Fruit fly (Drosophila melanogaster) whole organism, embryonic: ENCODE measurements around the gene mRpS18C.

Experiments used
- Ada2b ChIP-seq: fragments of 200-800 bp; sonication (Bioruptor generic); IDR thresholded peaks from 2 replicates; pipeline ENCODE4 v1.3.6; 2022; ENCODE audit warnings: missing biosample characterization, missing genetic modification characterization
- Atf-2 ChIP-seq: fragments of 200-800 bp; sonication (Bioruptor generic); optimal IDR thresholded peaks from 2 replicates; lab custom pipeline; 2016; ENCODE audit warnings: missing biosample characterization, missing genetic modification characterization
- CG1024 ChIP-seq: fragments of 200-800 bp; sonication (Bioruptor generic); IDR thresholded peaks from 2 replicates; pipeline ENCODE4 v1.3.6; 2022; ENCODE audit warnings: missing biosample characterization, missing genetic modification characterization
- CG13894 ChIP-seq: fragments of 200-800 bp; sonication (Bioruptor generic); optimal IDR thresholded peaks from 3 replicates; lab custom pipeline; 2018; ENCODE audit warnings: missing biosample characterization, mild to moderate bottlenecking, missing genetic modification characterization, moderate library complexity
- CG14667 ChIP-seq: fragments of 200-800 bp; sonication (Bioruptor generic); IDR thresholded peaks from 2 replicates; pipeline ENCODE4 v1.3.6; 2022; ENCODE audit warnings: missing biosample characterization, missing genetic modification characterization
- CG14965 ChIP-seq: fragments of 200-800 bp; sonication (Bioruptor generic); optimal IDR thresholded peaks from 2 replicates; lab custom pipeline; 2016; ENCODE audit warnings: missing biosample characterization, missing genetic modification characterization, borderline replicate concordance
- CG15269 ChIP-seq: fragments of 200-800 bp; sonication (Bioruptor generic); optimal IDR thresholded peaks from 2 replicates; lab custom pipeline; 2018; ENCODE audit warnings: missing biosample characterization, mild to moderate bottlenecking, missing genetic modification characterization, moderate library complexity
- CG15514 ChIP-seq: fragments of 200-800 bp; sonication (Bioruptor generic); optimal IDR thresholded peaks from 3 replicates; lab custom pipeline; 2017; ENCODE audit warnings: missing biosample characterization, missing genetic modification characterization, mild to moderate bottlenecking, moderate library complexity, missing genetic modification reagents
- CG1603 ChIP-seq: fragments of 200-800 bp; sonication (Bioruptor generic); optimal IDR thresholded peaks from 2 replicates; lab custom pipeline; 2019; ENCODE audit warnings: missing biosample characterization, mild to moderate bottlenecking, missing genetic modification characterization, moderate library complexity
- CG16779 ChIP-seq: fragments of 200-800 bp; sonication (Bioruptor generic); IDR thresholded peaks from 2 replicates; pipeline ENCODE4 v1.3.6; 2022; ENCODE audit warnings: missing biosample characterization, missing genetic modification characterization
- CG17612 ChIP-seq: fragments of 200-800 bp; sonication (Bioruptor generic); IDR thresholded peaks from 2 replicates; pipeline ENCODE4 v1.3.6; 2022; ENCODE audit warnings: missing biosample characterization, missing genetic modification characterization
- CG2712 ChIP-seq: fragments of 200-800 bp; optimal IDR thresholded peaks from 3 replicates; lab custom pipeline; 2019; ENCODE audit warnings: missing biosample characterization, mild to moderate bottlenecking, missing genetic modification characterization, moderate library complexity
- CG32532 ChIP-seq: fragments of 200-800 bp; sonication (Bioruptor generic); IDR thresholded peaks from 2 replicates; pipeline ENCODE4 v1.3.6; 2022; ENCODE audit warnings: missing biosample characterization, missing genetic modification characterization
- CG3838 ChIP-seq: fragments of 200-800 bp; sonication (Bioruptor generic); optimal IDR thresholded peaks from 3 replicates; lab custom pipeline; 2016; ENCODE audit warnings: missing biosample characterization, missing genetic modification characterization
- CG6272 ChIP-seq: fragments of 200-800 bp; sonication (Bioruptor generic); IDR thresholded peaks from 2 replicates; pipeline ENCODE4 v1.3.6; 2022; ENCODE audit warnings: missing biosample characterization, missing genetic modification characterization
- CG6654 ChIP-seq: fragments of 200-800 bp; sonication (Bioruptor generic); optimal IDR thresholded peaks from 2 replicates; lab custom pipeline; 2017; ENCODE audit warnings: missing biosample characterization, mild to moderate bottlenecking, missing genetic modification characterization
- CG7556 ChIP-seq: fragments of 200-800 bp; sonication (Bioruptor generic); optimal IDR thresholded peaks from 2 replicates; lab custom pipeline; 2017; ENCODE audit warnings: missing biosample characterization, mild to moderate bottlenecking, missing genetic modification characterization
- CG7928 ChIP-seq: fragments of 200-800 bp; sonication (Bioruptor generic); optimal IDR thresholded peaks from 2 replicates; lab custom pipeline; 2017; ENCODE audit warnings: missing biosample characterization, mild to moderate bottlenecking, missing genetic modification characterization
- CG8478 ChIP-seq: fragments of >200 bp; optimal IDR thresholded peaks from 2 replicates; lab custom pipeline; 2018
- CG9797 ChIP-seq: fragments of 200-800 bp; sonication (Bioruptor generic); optimal IDR thresholded peaks from 3 replicates; lab custom pipeline; 2018; ENCODE audit warnings: missing biosample characterization, mild to moderate bottlenecking, missing genetic modification characterization
- CHES-1-like ChIP-seq: fragments of 200-800 bp; sonication (Bioruptor generic); optimal IDR thresholded peaks from 2 replicates; lab custom pipeline; 2016; ENCODE audit warnings: missing biosample characterization, missing genetic modification characterization
- D19B ChIP-seq: fragments of 200-800 bp; sonication (Bioruptor generic); optimal IDR thresholded peaks from 2 replicates; lab custom pipeline; 2017; ENCODE audit warnings: missing biosample characterization, mild to moderate bottlenecking, missing genetic modification characterization
- Doc2 ChIP-seq: fragments of 200-800 bp; sonication (Bioruptor generic); IDR thresholded peaks from 2 replicates; pipeline ENCODE4 v1.3.6; 2022; ENCODE audit warnings: missing biosample characterization, missing genetic modification characterization
- E2f2 ChIP-seq: fragments of 200-800 bp; sonication (Bioruptor generic); IDR thresholded peaks from 2 replicates; pipeline ENCODE4 v1.3.6; 2022; ENCODE audit warnings: missing biosample characterization, missing genetic modification characterization
- Fer1 ChIP-seq: fragments of 200-800 bp; sonication (Bioruptor generic); optimal IDR thresholded peaks from 2 replicates; lab custom pipeline; 2017; ENCODE audit warnings: missing biosample characterization, mild to moderate bottlenecking, missing genetic modification characterization
- GATAe ChIP-seq: fragments of 200-800 bp; sonication (Bioruptor generic); conservative IDR thresholded peaks from 2 replicates; pipeline ENCODE4 v1.3.6; 2022; ENCODE audit warnings: missing biosample characterization, missing genetic modification characterization
- Hr3 ChIP-seq: fragments of 200-800 bp; sonication (Bioruptor generic); optimal IDR thresholded peaks from 3 replicates; lab custom pipeline; 2016; ENCODE audit warnings: missing biosample characterization, missing genetic modification characterization
- Jarid2 ChIP-seq: fragments of 200-800 bp; sonication (Bioruptor generic); optimal IDR thresholded peaks from 3 replicates; lab custom pipeline; 2017; ENCODE audit warnings: mild to moderate bottlenecking, missing biosample characterization, missing genetic modification reagents, missing genetic modification characterization
- Med ChIP-seq: fragments of 200-800 bp; sonication (Bioruptor generic); peaks from one replicate; lab custom pipeline; 2016; ENCODE audit warnings: missing biosample characterization, missing genetic modification characterization, mild to moderate bottlenecking, inconsistent platforms, moderate library complexity
- Oaz ChIP-seq: fragments of 200-800 bp; sonication (Bioruptor generic); IDR thresholded peaks from 2 replicates; pipeline ENCODE4 v1.3.6; 2022; ENCODE audit warnings: missing biosample characterization, missing genetic modification characterization
- Rx ChIP-seq: fragments of 200-800 bp; sonication (Bioruptor generic); IDR thresholded peaks from 2 replicates; pipeline ENCODE4 v1.3.6; 2022; ENCODE audit warnings: missing biosample characterization, missing genetic modification characterization
- amos ChIP-seq: fragments of 200-800 bp; sonication (Bioruptor generic); IDR thresholded peaks from 2 replicates; pipeline ENCODE4 v1.3.6; 2022; ENCODE audit warnings: missing biosample characterization, missing genetic modification characterization; ENCODE audit not compliant: partially characterized antibody
- bcd ChIP-seq: fragments of 200-800 bp; sonication (Bioruptor generic); optimal IDR thresholded peaks from 2 replicates; lab custom pipeline; 2017; ENCODE audit warnings: missing biosample characterization, mild to moderate bottlenecking, missing genetic modification characterization
- gce ChIP-seq: fragments of 200-800 bp; sonication (Bioruptor generic); IDR thresholded peaks from 3 replicates; pipeline ENCODE4 v1.3.6; 2022; ENCODE audit warnings: missing biosample characterization, missing genetic modification characterization
- hkb ChIP-seq, 2 experiments: fragments of 200-800 bp in 1 of 2; fragments of >200 bp in 1 of 2; sonication (Bioruptor generic) in 1 of 2; IDR thresholded peaks in 1 of 2; optimal IDR thresholded peaks in 1 of 2; 2 replicates each; pipeline versions ENCODE4 v1.3.6 to Lab custom; 2017 to 2022; ENCODE audit warnings: missing biosample characterization in 1 of 2, missing genetic modification characterization in 1 of 2
- lab ChIP-seq: fragments of 200-800 bp; sonication (Bioruptor generic); optimal IDR thresholded peaks from 3 replicates; lab custom pipeline; 2017; ENCODE audit warnings: missing biosample characterization, missing genetic modification characterization, mild to moderate bottlenecking, moderate library complexity, missing genetic modification reagents
- lbe ChIP-seq: fragments of 200-800 bp; sonication (Bioruptor generic); optimal IDR thresholded peaks from 2 replicates; lab custom pipeline; 2016; ENCODE audit warnings: missing biosample characterization, mild to moderate bottlenecking, missing genetic modification characterization
- lov ChIP-seq, 2 experiments: fragments of 200-800 bp in 1 of 2; fragments of >200 bp in 1 of 2; sonication (Bioruptor generic) in 1 of 2; IDR thresholded peaks in 1 of 2; optimal IDR thresholded peaks in 1 of 2; 2 replicates in 1 of 2; 3 replicates in 1 of 2; pipeline versions ENCODE4 v1.3.6 to Lab custom; 2017 to 2022; ENCODE audit warnings: missing biosample characterization in 1 of 2, missing genetic modification characterization in 1 of 2
- mld ChIP-seq: fragments of 200-800 bp; sonication (Bioruptor generic); IDR thresholded peaks from 3 replicates; pipeline ENCODE4 v1.3.6; 2022; ENCODE audit warnings: missing biosample characterization, missing genetic modification characterization; ENCODE audit not compliant: partially characterized antibody
- ranshi ChIP-seq: fragments of 200-800 bp; sonication (Bioruptor generic); IDR thresholded peaks from 2 replicates; pipeline ENCODE4 v1.3.6; 2022; ENCODE audit warnings: missing biosample characterization, missing genetic modification characterization
- run ChIP-seq: fragments of 200-800 bp; sonication (Bioruptor generic); optimal IDR thresholded peaks from 3 replicates; lab custom pipeline; 2018; ENCODE audit warnings: missing biosample characterization, mild to moderate bottlenecking, missing genetic modification characterization
- scrt ChIP-seq: fragments of 200-800 bp; sonication (Bioruptor generic); optimal IDR thresholded peaks from 2 replicates; lab custom pipeline; 2018; ENCODE audit warnings: missing biosample characterization, mild to moderate bottlenecking, missing genetic modification characterization, moderate library complexity
- shn ChIP-seq: fragments of 200-800 bp; sonication (Bioruptor generic); optimal IDR thresholded peaks from 3 replicates; lab custom pipeline; 2016; ENCODE audit warnings: missing biosample characterization, missing genetic modification characterization
- sim ChIP-seq: fragments of 200-800 bp; sonication (Bioruptor generic); IDR thresholded peaks from 2 replicates; pipeline ENCODE4 v1.3.6; 2022; ENCODE audit warnings: missing biosample characterization, missing genetic modification characterization
- stwl ChIP-seq: fragments of 200-800 bp; sonication (Bioruptor generic); optimal IDR thresholded peaks from 3 replicates; lab custom pipeline; 2018; ENCODE audit warnings: missing biosample characterization, mild to moderate bottlenecking, missing genetic modification characterization, moderate library complexity
- tll ChIP-seq, 2 experiments: fragments of 200-800 bp in 1 of 2; fragments of >200 bp in 1 of 2; sonication (Bioruptor generic) in 1 of 2; optimal IDR thresholded peaks; 2 replicates each; lab custom pipeline; 2017 to 2019; ENCODE audit warnings: missing biosample characterization in 2 of 2, missing genetic modification characterization in 2 of 2, mild to moderate bottlenecking in 1 of 2, moderate library complexity in 1 of 2
- wek ChIP-seq: fragments of 200-800 bp; sonication (Bioruptor generic); optimal IDR thresholded peaks from 3 replicates; lab custom pipeline; 2018; ENCODE audit warnings: missing biosample characterization, mild to moderate bottlenecking, missing genetic modification characterization, moderate library complexity
- z ChIP-seq: fragments of 200-800 bp; sonication (Bioruptor generic); IDR thresholded peaks from 3 replicates; pipeline ENCODE4 v1.3.6; 2022; ENCODE audit warnings: missing biosample characterization, missing genetic modification characterization

The mRpS18C gene

dm6 chr3R:30459066-30459935 is 35.5 kb downstream of the mRpS18C start, which contains the start of the genes CG2224 and CDase (continued):
- peak; percentile 89 for TF ChIP-seq amos (GFP tag; lab: Robert Waterston, UW)
- no peak for TF ChIP-seq D19B (GFP tag; lab: Kevin White, UChicago)
- TF ChIP-seq Ada2b, result no peak
- TF ChIP-seq Jarid2 (GFP tag; lab: Kevin White, UChicago), result no peak
- TF ChIP-seq CG32532 (GFP tag; lab: Robert Waterston, UW), result no peak
- TF ChIP-seq Hr3, result no peak
- TF ChIP-seq CHES-1-like (GFP tag; lab: Kevin White, UChicago), result no peak
- no peak for TF ChIP-seq CG16779 (GFP tag; lab: Robert Waterston, UW)
- TF ChIP-seq ranshi (GFP tag; lab: Robert Waterston, UW), result no peak
- no peak for TF ChIP-seq Rx (GFP tag; lab: Robert Waterston, UW)
- TF ChIP-seq run, result no peak
- TF ChIP-seq CG9797 (GFP tag; lab: Kevin White, UChicago), result no peak
- peak; percentile 47 for TF ChIP-seq stwl (tag; lab: Kevin White, UChicago)
- no peak for TF ChIP-seq CG14965
- no peak for TF ChIP-seq CG6654 (GFP tag; lab: Kevin White, UChicago)
- TF ChIP-seq CG3838 (GFP tag; lab: Kevin White, UChicago), result no peak
- peak; percentile 79 for TF ChIP-seq mld
- no peak for TF ChIP-seq CG7928 (GFP tag; lab: Kevin White, UChicago)

- no peak for TF ChIP-seq sim
- no peak for TF ChIP-seq lab (GFP tag; lab: Kevin White, UChicago)
- no peak for TF ChIP-seq CG17612 (GFP tag; lab: Robert Waterston, UW)
- TF ChIP-seq Oaz (GFP tag; lab: Robert Waterston, UW), result no peak
- no peak for TF ChIP-seq CG15514 (GFP tag; lab: Kevin White, UChicago)
- no peak for TF ChIP-seq Fer1 (GFP tag; lab: Kevin White, UChicago)
- no peak for TF ChIP-seq CG1024 (GFP tag; lab: Robert Waterston, UW)
- no peak for TF ChIP-seq CG1603
- TF ChIP-seq bcd, result no peak
- TF ChIP-seq lov (optimal IDR thresholded peaks at IDR 0.05; lab: Kevin White, UChicago), result no peak
- no peak for TF ChIP-seq lov (GFP tag; IDR thresholded peaks at IDR 0.05; lab: Robert Waterston, UW)
- no peak for TF ChIP-seq CHES-1-like (GFP tag; lab: Kevin White, UChicago)
- TF ChIP-seq CG15269 (tag; lab: Kevin White, UChicago), result peak; percentile 45
- no peak for TF ChIP-seq CG7556 (GFP tag; lab: Kevin White, UChicago)
- no peak for TF ChIP-seq scrt
- TF ChIP-seq CG13894, result peak; percentile 52
- TF ChIP-seq CG8478 (lab: Kevin White, UChicago), result no peak
- no peak for TF ChIP-seq GATAe (GFP tag; lab: Robert Waterston, UW)
- peak; percentile 48 for TF ChIP-seq Jarid2 (GFP tag; lab: Kevin White, UChicago)
- TF ChIP-seq CG6272 (GFP tag; lab: Robert Waterston, UW), result no peak
- no peak for TF ChIP-seq wek
- TF ChIP-seq CG14667, result no peak
- TF ChIP-seq CG2712, result no peak
- no peak for TF ChIP-seq Atf-2
- TF ChIP-seq tll (GFP tag; optimal IDR thresholded peaks at IDR 0.05; lab: Kevin White, UChicago), result no peak
- no peak for TF ChIP-seq E2f2 (GFP tag; lab: Robert Waterston, UW)
- peak; percentile 73 for TF ChIP-seq Med
- no peak for TF ChIP-seq shn (GFP tag; lab: Kevin White, UChicago)
- peak; percentile 70; the same call in 2 of the 3 replicates for TF ChIP-seq z (GFP tag; lab: Robert Waterston, UW)
- TF ChIP-seq hkb (optimal IDR thresholded peaks at IDR 0.05; lab: Kevin White, UChicago), result no peak
- TF ChIP-seq hkb (GFP tag; IDR thresholded peaks at IDR 0.05; lab: Robert Waterston, UW), result no peak
- no peak for TF ChIP-seq gce (GFP tag; lab: Robert Waterston, UW)
- no peak for TF ChIP-seq Doc2 (GFP tag; lab: Robert Waterston, UW)
- no peak for TF ChIP-seq lbe (GFP tag; lab: Kevin White, UChicago)
Measured at dm6 chr3R:30460187-30460586, 36.4 kb downstream of the mRpS18C start.
